Worm (Caenorhabditis elegans): ENCODE data around the gene faah-2.
"Not testable (repeated sequence)": the region's sequence is repeated elsewhere in the genome, so short reads cannot be mapped to it uniquely, and the experiment has no call there.

DNA sequence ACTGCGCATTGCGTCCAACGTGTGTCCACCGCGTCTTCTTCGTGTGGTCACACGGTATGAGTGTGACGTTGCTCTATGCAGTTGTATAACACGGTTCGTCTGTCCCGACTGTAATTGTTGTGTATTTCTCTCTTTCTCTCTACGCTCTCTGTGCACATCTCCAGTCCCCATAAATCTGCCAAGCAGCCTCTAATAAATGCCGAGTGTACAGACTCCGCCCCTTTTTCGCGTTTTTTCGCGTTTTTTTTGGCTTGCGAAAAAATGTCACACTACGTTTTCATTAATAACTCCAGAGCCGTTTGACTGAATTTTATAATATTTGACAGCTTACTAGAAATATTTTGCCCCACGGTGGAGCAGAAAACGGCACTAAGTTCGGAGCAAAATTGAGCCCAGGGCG is 29.9 kb upstream of the faah-2 start, which contains the start of gene erp-44.3:
- not testable (repeated sequence) for TF ChIP-seq him-1, dao-5 (tag; optimal IDR thresholded peaks at IDR 0.05)
